Worm (Caenorhabditis elegans) whole organism, L3 larva: ENCODE measurements around the gene irk-2.

Experiments used
- ZK546.5 ChIP-seq: sonication (generic microtip); optimal IDR thresholded peaks from 2 replicates; lab custom pipeline; 2017; ENCODE audit warnings: missing biosample characterization, missing genetic modification characterization
- egl-27 ChIP-seq: sonication (generic microtip); optimal IDR thresholded peaks from 4 replicates; lab custom pipeline; 2017; ENCODE audit warnings: missing biosample characterization, missing genetic modification reagents, missing genetic modification characterization
- jun-1 ChIP-seq: fragments of 150-350 bp; optimal IDR thresholded peaks from 2 replicates; lab custom pipeline; 2014; ENCODE audit warnings: missing biosample characterization, missing genetic modification reagents, missing genetic modification characterization
- mdl-1 ChIP-seq: fragments of 150-350 bp; optimal IDR thresholded peaks from 2 replicates; lab custom pipeline; 2014; ENCODE audit warnings: missing biosample characterization, missing genetic modification characterization
- nhr-12 ChIP-seq: fragments of 150-350 bp; optimal IDR thresholded peaks from 2 replicates; lab custom pipeline; 2014; ENCODE audit warnings: missing biosample characterization, missing genetic modification characterization
- nhr-76 ChIP-seq: fragments of 150-350 bp; sonication (generic microtip); optimal IDR thresholded peaks from 5 replicates; lab custom pipeline; 2014; ENCODE audit warnings: missing biosample characterization, missing genetic modification characterization
- nhr-77 ChIP-seq: fragments of 150-350 bp; optimal IDR thresholded peaks from 2 replicates; lab custom pipeline; 2014; ENCODE audit warnings: missing biosample characterization, missing genetic modification characterization
- pha-4 ChIP-seq: fragments of 150-350 bp; optimal IDR thresholded peaks from 2 replicates; lab custom pipeline; 2014; ENCODE audit warnings: missing biosample characterization, missing genetic modification reagents, missing genetic modification characterization
- snpc-4 ChIP-seq: fragments of 150-350 bp; optimal IDR thresholded peaks from 2 replicates; lab custom pipeline; 2014; ENCODE audit warnings: missing biosample characterization, missing genetic modification characterization
- unc-39 ChIP-seq: sonication (generic microtip); optimal IDR thresholded peaks from 4 replicates; lab custom pipeline; 2017; ENCODE audit warnings: missing biosample characterization, missing genetic modification characterization
- unc-62 ChIP-seq: fragments of 150-350 bp; sonication (generic microtip); optimal IDR thresholded peaks from 4 replicates; lab custom pipeline; 2014; ENCODE audit warnings: missing biosample characterization, missing genetic modification reagents, missing genetic modification characterization
- zag-1 ChIP-seq: fragments of 150-350 bp; optimal IDR thresholded peaks from 2 replicates; lab custom pipeline; 2014; ENCODE audit warnings: missing biosample characterization, missing genetic modification characterization
- ztf-11 ChIP-seq: fragments of 150-350 bp; optimal IDR thresholded peaks from 2 replicates; lab custom pipeline; 2014; ENCODE audit warnings: missing biosample characterization, missing genetic modification characterization

ce11 chrX:763452-763851 is 49.2 kb upstream of the irk-2 start, which contains the start of gene dyf-11:
- TF ChIP-seq snpc-4: no peak
- TF ChIP-seq zag-1 (tag; lab: Kevin White, UChicago): no peak
- TF ChIP-seq ztf-11: no peak
- no peak for TF ChIP-seq pha-4 (tag; lab: Kevin White, UChicago)
- no peak for TF ChIP-seq ZK546.5
- no peak for TF ChIP-seq egl-27 (tag; lab: Kevin White, UChicago)
- no peak for TF ChIP-seq nhr-76
- TF ChIP-seq jun-1 (tag; lab: Kevin White, UChicago): no peak
- TF ChIP-seq unc-62: no peak
- no peak for TF ChIP-seq nhr-12
- TF ChIP-seq unc-39: no peak
- no peak for TF ChIP-seq nhr-77 (tag; lab: Kevin White, UChicago)
- TF ChIP-seq mdl-1 (tag; lab: Kevin White, UChicago): no peak
